Worm (Caenorhabditis elegans): ENCODE data around the gene B0353.1.

DNA sequence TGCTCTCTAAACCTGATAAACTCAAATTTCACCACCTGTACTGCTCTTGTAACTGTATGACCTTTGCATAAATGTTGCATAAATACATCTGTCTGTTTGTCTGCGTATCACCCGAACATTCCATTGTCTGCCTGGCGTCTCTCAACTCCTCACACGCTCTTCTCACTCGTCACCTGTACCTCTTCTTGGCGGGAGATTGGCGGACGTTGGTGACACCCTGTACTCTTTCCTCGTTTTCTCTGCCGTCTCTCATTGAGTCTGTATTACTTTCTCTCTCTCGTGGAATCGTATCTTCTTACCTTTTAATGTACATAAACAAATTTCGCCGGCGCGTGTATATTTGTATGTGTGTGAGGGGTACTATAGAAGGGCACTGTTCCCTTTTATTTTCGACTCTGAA lies 3.1 kb downstream of the B0353.1 start:
- TF ChIP-seq dox-1 (GFP tag; IDR thresholded peaks at IDR 0.05) (no peak; the same call in 1 of the 2 replicates), nfyb-1 (GFP tag; IDR thresholded peaks at IDR 0.05) (no peak), lin-40 (tag; optimal IDR thresholded peaks at IDR 0.05) (no peak)

Measured in whole organism, young adult.